Fruit fly (Drosophila melanogaster) whole organism, embryonic: Measurements from ENCODE around the gene wcy.

ENCODE experiments used
- Ada2b ChIP-seq: fragments of 200-800 bp; sonication (Bioruptor generic); IDR thresholded peaks from 2 replicates; pipeline ENCODE4 v1.3.6; 2022; ENCODE audit warnings: missing biosample characterization, missing genetic modification characterization
- CG10147 ChIP-seq: fragments of 200-800 bp; sonication (Bioruptor generic); optimal IDR thresholded peaks from 2 replicates; lab custom pipeline; 2019; ENCODE audit warnings: missing biosample characterization, mild to moderate bottlenecking, missing genetic modification characterization, moderate library complexity
- CG10654 ChIP-seq: fragments of 200-800 bp; sonication (Bioruptor generic); optimal IDR thresholded peaks from 2 replicates; lab custom pipeline; 2016; ENCODE audit warnings: missing biosample characterization, missing genetic modification characterization
- CG13123 ChIP-seq: fragments of 200-800 bp; sonication (Bioruptor generic); optimal IDR thresholded peaks from 2 replicates; lab custom pipeline; 2016; ENCODE audit warnings: missing biosample characterization, missing genetic modification characterization
- CG14014 ChIP-seq: fragments of 200-800 bp; sonication (Bioruptor generic); IDR thresholded peaks from 2 replicates; pipeline ENCODE4 v1.3.6; 2022; ENCODE audit warnings: missing biosample characterization, missing genetic modification characterization
- CG14710 ChIP-seq: fragments of 200-800 bp; sonication (Bioruptor generic); optimal IDR thresholded peaks from 3 replicates; lab custom pipeline; 2019; ENCODE audit warnings: missing biosample characterization, mild to moderate bottlenecking, missing genetic modification characterization, moderate library complexity
- CG15514 ChIP-seq: fragments of 200-800 bp; sonication (Bioruptor generic); optimal IDR thresholded peaks from 3 replicates; lab custom pipeline; 2017; ENCODE audit warnings: missing biosample characterization, missing genetic modification characterization, mild to moderate bottlenecking, moderate library complexity, missing genetic modification reagents
- CG1647 ChIP-seq: fragments of 200-800 bp; sonication (Bioruptor generic); optimal IDR thresholded peaks from 3 replicates; lab custom pipeline; 2016; ENCODE audit warnings: missing biosample characterization, missing genetic modification characterization
- CG16779 ChIP-seq: fragments of 200-800 bp; sonication (Bioruptor generic); IDR thresholded peaks from 2 replicates; pipeline ENCODE4 v1.3.6; 2022; ENCODE audit warnings: missing biosample characterization, missing genetic modification characterization
- CG30431 ChIP-seq: fragments of 200-800 bp; sonication (Bioruptor generic); optimal IDR thresholded peaks from 2 replicates; lab custom pipeline; 2017; ENCODE audit warnings: missing biosample characterization, missing genetic modification characterization
- CG3407 ChIP-seq: fragments of 200-800 bp; sonication (Bioruptor generic); optimal IDR thresholded peaks from 2 replicates; lab custom pipeline; 2018; ENCODE audit warnings: missing biosample characterization, mild to moderate bottlenecking, missing genetic modification characterization
- CG34224 ChIP-seq: fragments of 200-800 bp; sonication (Bioruptor generic); IDR thresholded peaks from 3 replicates; pipeline ENCODE4 v1.3.6; 2022; ENCODE audit warnings: missing biosample characterization, missing genetic modification characterization; ENCODE audit not compliant: partially characterized antibody
- CG34422 ChIP-seq: fragments of 200-800 bp; sonication (Bioruptor generic); IDR thresholded peaks from 3 replicates; pipeline ENCODE4 v1.3.6; 2022; ENCODE audit warnings: missing biosample characterization, missing genetic modification characterization
- CG4360 ChIP-seq: fragments of 200-800 bp; sonication (Bioruptor generic); IDR thresholded peaks from 2 replicates; pipeline ENCODE4 v1.3.6; 2022; ENCODE audit warnings: missing biosample characterization, missing genetic modification characterization
- CG4404 ChIP-seq: fragments of 200-800 bp; sonication (Bioruptor generic); IDR thresholded peaks from 2 replicates; pipeline ENCODE4 v1.3.6; 2022; ENCODE audit warnings: missing biosample characterization, missing genetic modification characterization
- CG4617 ChIP-seq: fragments of 200-800 bp; sonication (Bioruptor generic); optimal IDR thresholded peaks from 3 replicates; lab custom pipeline; 2016; ENCODE audit warnings: missing biosample characterization, missing genetic modification characterization, borderline replicate concordance
- CG6689 ChIP-seq: fragments of 200-800 bp; sonication (Bioruptor generic); IDR thresholded peaks from 2 replicates; pipeline ENCODE4 v1.3.6; 2022; ENCODE audit warnings: missing biosample characterization, missing genetic modification characterization
- CG6765 ChIP-seq: fragments of 200-800 bp; sonication (Bioruptor generic); optimal IDR thresholded peaks from 3 replicates; lab custom pipeline; 2017; ENCODE audit warnings: missing biosample characterization, mild to moderate bottlenecking, missing genetic modification characterization
- CG7357 ChIP-seq: fragments of 200-800 bp; sonication (Bioruptor generic); IDR thresholded peaks from 3 replicates; pipeline ENCODE4 v1.3.6; 2022; ENCODE audit warnings: missing biosample characterization, missing genetic modification characterization
- CG7556 ChIP-seq: fragments of 200-800 bp; sonication (Bioruptor generic); optimal IDR thresholded peaks from 2 replicates; lab custom pipeline; 2017; ENCODE audit warnings: missing biosample characterization, mild to moderate bottlenecking, missing genetic modification characterization
- CG7963 ChIP-seq: fragments of 200-800 bp; sonication (Bioruptor generic); IDR thresholded peaks from 3 replicates; pipeline ENCODE4 v1.3.6; 2022; ENCODE audit warnings: missing biosample characterization, missing genetic modification characterization; ENCODE audit not compliant: partially characterized antibody
- D19A ChIP-seq: fragments of 200-800 bp; optimal IDR thresholded peaks from 3 replicates; lab custom pipeline; 2019; ENCODE audit warnings: missing biosample characterization, mild to moderate bottlenecking, missing genetic modification characterization, moderate library complexity
- Hand ChIP-seq: fragments of 200-800 bp; sonication (Bioruptor generic); optimal IDR thresholded peaks from 2 replicates; lab custom pipeline; 2017; ENCODE audit warnings: mild to moderate bottlenecking, missing biosample characterization, missing genetic modification reagents, missing genetic modification characterization
- Hmx ChIP-seq: fragments of 200-800 bp; sonication (Bioruptor generic); optimal IDR thresholded peaks from 2 replicates; lab custom pipeline; 2016; ENCODE audit warnings: missing biosample characterization, missing genetic modification characterization
- NfI ChIP-seq: fragments of 200-800 bp; sonication (Bioruptor generic); optimal IDR thresholded peaks from 3 replicates; lab custom pipeline; 2018; ENCODE audit warnings: missing biosample characterization, mild to moderate bottlenecking, missing genetic modification characterization, moderate library complexity
- Optix ChIP-seq: fragments of 200-800 bp; sonication (Bioruptor generic); IDR thresholded peaks from 3 replicates; pipeline ENCODE4 v1.3.6; 2022; ENCODE audit warnings: missing biosample characterization, missing genetic modification characterization
- Pdp1 ChIP-seq, 2 experiments: fragments of 200-800 bp; sonication (Bioruptor generic); optimal IDR thresholded peaks; 3 replicates each; lab custom pipeline; 2016; ENCODE audit warnings: missing biosample characterization in 2 of 2, missing genetic modification characterization in 2 of 2, mild to moderate bottlenecking in 1 of 2, moderate library complexity in 1 of 2
- Ptx1 ChIP-seq: fragments of 200-800 bp; sonication (Bioruptor generic); IDR thresholded peaks from 2 replicates; pipeline ENCODE4 v1.3.6; 2022; ENCODE audit warnings: missing biosample characterization, missing genetic modification characterization
- Sry-β ChIP-seq: fragments of 200-800 bp; sonication (Bioruptor generic); optimal IDR thresholded peaks from 2 replicates; lab custom pipeline; 2018; ENCODE audit warnings: missing biosample characterization, mild to moderate bottlenecking, missing genetic modification characterization, moderate library complexity
- abd-A ChIP-seq: fragments of 200-800 bp; sonication (Bioruptor generic); optimal IDR thresholded peaks from 3 replicates; lab custom pipeline; 2019; ENCODE audit warnings: missing biosample characterization, mild to moderate bottlenecking, missing genetic modification characterization, moderate library complexity
- chinmo ChIP-seq: fragments of 200-800 bp; sonication (Bioruptor generic); IDR thresholded peaks from 4 replicates; pipeline ENCODE4 v1.3.6; 2022; ENCODE audit warnings: missing biosample characterization, missing genetic modification characterization; ENCODE audit not compliant: partially characterized antibody
- disco-r ChIP-seq: fragments of 200-800 bp; sonication (Bioruptor generic); optimal IDR thresholded peaks from 2 replicates; lab custom pipeline; 2016; ENCODE audit warnings: missing biosample characterization, missing genetic modification characterization
- fd102C ChIP-seq: fragments of 200-800 bp; sonication (Bioruptor generic); optimal IDR thresholded peaks from 2 replicates; lab custom pipeline; 2018; ENCODE audit warnings: missing biosample characterization, mild to moderate bottlenecking, missing genetic modification characterization, moderate library complexity
- gro ChIP-seq: fragments of 200-800 bp; sonication (Bioruptor generic); optimal IDR thresholded peaks from 2 replicates; lab custom pipeline; 2016; ENCODE audit warnings: missing biosample characterization, missing genetic modification characterization
- hth ChIP-seq: fragments of >200 bp; optimal IDR thresholded peaks from 2 replicates; lab custom pipeline; 2017; ENCODE audit warnings: inconsistent platforms
- jumu ChIP-seq: fragments of 200-800 bp; sonication (Bioruptor generic); optimal IDR thresholded peaks from 3 replicates; lab custom pipeline; 2016; ENCODE audit warnings: missing biosample characterization, missing genetic modification characterization
- klu ChIP-seq: fragments of 200-800 bp; sonication (Bioruptor generic); IDR thresholded peaks from 2 replicates; pipeline ENCODE4 v1.3.6; 2022; ENCODE audit warnings: missing biosample characterization, missing genetic modification characterization
- nerfin-2 ChIP-seq: fragments of 200-800 bp; sonication (Bioruptor generic); IDR thresholded peaks from 2 replicates; pipeline ENCODE4 v1.3.6; 2022; ENCODE audit warnings: missing biosample characterization, missing genetic modification characterization; ENCODE audit not compliant: partially characterized antibody
- oc ChIP-seq: fragments of 200-800 bp; sonication (Bioruptor generic); optimal IDR thresholded peaks from 2 replicates; lab custom pipeline; 2018; ENCODE audit warnings: missing biosample characterization, mild to moderate bottlenecking, missing genetic modification characterization, moderate library complexity
- pb ChIP-seq: fragments of 200-800 bp; sonication (Bioruptor generic); optimal IDR thresholded peaks from 3 replicates; lab custom pipeline; 2016; ENCODE audit warnings: missing biosample characterization, missing genetic modification characterization
- ranshi ChIP-seq: fragments of 200-800 bp; sonication (Bioruptor generic); IDR thresholded peaks from 2 replicates; pipeline ENCODE4 v1.3.6; 2022; ENCODE audit warnings: missing biosample characterization, missing genetic modification characterization
- seq ChIP-seq: fragments of 200-800 bp; sonication (Bioruptor generic); IDR thresholded peaks from 2 replicates; pipeline ENCODE4 v1.3.6; 2022; ENCODE audit warnings: missing biosample characterization, missing genetic modification characterization
- sim ChIP-seq: fragments of 200-800 bp; sonication (Bioruptor generic); IDR thresholded peaks from 2 replicates; pipeline ENCODE4 v1.3.6; 2022; ENCODE audit warnings: missing biosample characterization, missing genetic modification characterization
- sna ChIP-seq: fragments of 200-800 bp; sonication (Bioruptor generic); IDR thresholded peaks from 2 replicates; pipeline ENCODE4 v1.3.6; 2022; ENCODE audit warnings: missing biosample characterization, missing genetic modification characterization; ENCODE audit not compliant: partially characterized antibody
- sug ChIP-seq: fragments of 200-800 bp; optimal IDR thresholded peaks from 2 replicates; lab custom pipeline; 2019; ENCODE audit warnings: missing biosample characterization, mild to moderate bottlenecking, missing genetic modification characterization, moderate library complexity
- tll ChIP-seq, 2 experiments: fragments of 200-800 bp in 1 of 2; fragments of >200 bp in 1 of 2; sonication (Bioruptor generic) in 1 of 2; optimal IDR thresholded peaks; 2 replicates each; lab custom pipeline; 2017 to 2019; ENCODE audit warnings: missing biosample characterization in 2 of 2, missing genetic modification characterization in 2 of 2, mild to moderate bottlenecking in 1 of 2, moderate library complexity in 1 of 2
- tna ChIP-seq: fragments of 200-800 bp; sonication (Bioruptor generic); IDR thresholded peaks from 2 replicates; pipeline ENCODE4 v1.3.6; 2022; ENCODE audit warnings: missing biosample characterization, missing genetic modification characterization; ENCODE audit not compliant: partially characterized antibody
- tup ChIP-seq: fragments of 200-800 bp; sonication (Bioruptor generic); optimal IDR thresholded peaks from 2 replicates; lab custom pipeline; 2016; ENCODE audit warnings: missing biosample characterization, mild to moderate bottlenecking, missing genetic modification characterization, moderate library complexity

Gene wcy

dm6 chrX:17091062-17091904 lies 13.6 kb upstream of the wcy start, which contains the start of the genes CG16700 and CG4991 (continued):
- TF ChIP-seq abd-A (tag; lab: Kevin White, UChicago) (no peak), pb (GFP tag; lab: Kevin White, UChicago) (no peak), chinmo (GFP tag; lab: Robert Waterston, UW) (0 out of 4 replicates have a peak, but pooled peaks have one; percentile 43), CG15514 (GFP tag; lab: Kevin White, UChicago) (peak; percentile 11), sug (peak; percentile 84), CG7556 (GFP tag; lab: Kevin White, UChicago) (peak; percentile 93), CG1647 (GFP tag; lab: Kevin White, UChicago) (no peak), sim (GFP tag; lab: Robert Waterston, UW) (0 out of 2 replicates have a peak, but pooled peaks have one; percentile 6), CG4360 (GFP tag; lab: Robert Waterston, UW) (no peak), Pdp1 (GFP tag; optimal IDR thresholded peaks at IDR 0.05; lab: Kevin White, UChicago) (peak; percentile 8 to 45), tna (GFP tag; lab: Robert Waterston, UW) (no peak), Optix (no peak), D19A (tag; lab: Kevin White, UChicago) (peak; percentile 80), jumu (no peak), CG14014 (GFP tag; lab: Robert Waterston, UW) (peak; percentile 71), Hmx (no peak), CG6689 (GFP tag; lab: Robert Waterston, UW) (peak; percentile 86), CG30431 (peak; percentile 42), CG13123 (GFP tag; lab: Kevin White, UChicago) (peak; percentile 38), CG10654 (GFP tag; lab: Kevin White, UChicago) (peak; percentile 54), CG34422 (GFP tag; lab: Robert Waterston, UW) (peak; percentile 65; the same call in 1 of the 3 replicates), tup (GFP tag; lab: Kevin White, UChicago) (no peak), nerfin-2 (GFP tag; lab: Robert Waterston, UW) (no peak), klu (GFP tag; lab: Robert Waterston, UW) (peak; percentile 70), Sry-β (GFP tag; lab: Kevin White, UChicago) (peak; percentile 17), hth (lab: Kevin White, UChicago) (no peak), gro (GFP tag; lab: Kevin White, UChicago) (no peak), Ada2b (GFP tag; lab: Robert Waterston, UW) (no peak; the same call in none of the 2 replicates), CG14710 (tag; lab: Kevin White, UChicago) (peak; percentile 87), CG10147 (GFP tag; lab: Kevin White, UChicago) (peak; percentile 80), CG7963 (GFP tag; lab: Robert Waterston, UW) (no peak), Ptx1 (GFP tag; lab: Robert Waterston, UW) (peak; percentile 87), fd102C (GFP tag; lab: Kevin White, UChicago) (no peak), NfI (GFP tag; lab: Kevin White, UChicago) (peak; percentile 55), tll (GFP tag; optimal IDR thresholded peaks at IDR 0.05; lab: Kevin White, UChicago) (peak in 1 of 2 experiments; percentile 23), CG7357 (GFP tag; lab: Robert Waterston, UW) (peak; percentile 55), Hand (GFP tag; lab: Kevin White, UChicago) (peak; percentile 67), disco-r (no peak), CG3407 (peak; percentile 51), CG4617 (GFP tag; lab: Kevin White, UChicago) (no peak), CG34224 (GFP tag; lab: Robert Waterston, UW) (no peak), sna (GFP tag; lab: Robert Waterston, UW) (no peak), CG16779 (GFP tag; lab: Robert Waterston, UW) (no peak), ranshi (peak; percentile 58; the same call in 1 of the 2 replicates), CG4404 (peak; percentile 71), CG6765 (GFP tag; lab: Kevin White, UChicago) (peak; percentile 65), seq (GFP tag; lab: Robert Waterston, UW) (no peak), oc (tag; lab: Kevin White, UChicago) (peak; percentile 38)
